Worm (Caenorhabditis elegans) whole organism, dauer: ENCODE measurements around the gene nhr-212.

Source experiments
- unc-62 ChIP-seq: sonication (generic microtip); optimal IDR thresholded peaks from 2 replicates; lab custom pipeline; 2017; ENCODE audit warnings: missing biosample characterization, missing genetic modification reagents, missing genetic modification characterization

nhr-212 gene

ce11 chrV:484285-484890 is at the start of gene nhr-212:
nhr-212 (plus strand) TSS chrV:484857.
- no peak for TF ChIP-seq unc-62

ce11 chrV:438094-438493 is 46.6 kb upstream of the nhr-212 start, which contains the start of gene B0554.1:
B0554.1 (plus strand) TSS chrV:438394.
- TF ChIP-seq unc-62 = no peak

- TF ChIP-seq unc-62 = no peak
These were observed 45.4 kb upstream of the nhr-212 start for ce11 chrV:439183-439749.

ce11 chrV:440923-441322 is 43.7 kb upstream of the nhr-212 start, which contains the start of gene B0554.7:
B0554.7 (minus strand) TSS chrV:441023.
- no peak for TF ChIP-seq unc-62

ce11 chrV:443193-443592 is 41.5 kb upstream of the nhr-212 start, which contains the start of gene srh-33:
srh-33 (minus strand) TSS chrV:443293.
- TF ChIP-seq unc-62 = no peak

- TF ChIP-seq unc-62 = no peak
These were observed 38.1 kb upstream of the nhr-212 start, which contains the start of gene srh-34 for ce11 chrV:446574-446973. srh-34 (minus strand) TSS chrV:446674.

ce11 chrV:446988-447387 is 37.7 kb upstream of the nhr-212 start:
- no peak for TF ChIP-seq unc-62

- TF ChIP-seq unc-62 = no peak
These were observed 35.5 kb upstream of the nhr-212 start, which contains the start of gene srh-35 for ce11 chrV:449130-449529. srh-35 (minus strand) TSS chrV:449230.

ce11 chrV:449685-450084 is 35.0 kb upstream of the nhr-212 start, which contains the start of gene M02H5.8:
M02H5.8 (plus strand) TSS chrV:449981.
- no peak for TF ChIP-seq unc-62

- TF ChIP-seq unc-62 = no peak
These were observed 33.7 kb upstream of the nhr-212 start, which contains the start of gene nhr-123 for ce11 chrV:450757-451501. nhr-123 (plus strand) TSS chrV:451451.

- TF ChIP-seq unc-62 = no peak
These were observed 31.1 kb upstream of the nhr-212 start, which contains the start of gene nhr-98 for ce11 chrV:453569-453968. nhr-98 (plus strand) TSS chrV:453869.

- no peak for TF ChIP-seq unc-62
These were observed 26.8 kb upstream of the nhr-212 start for ce11 chrV:457839-458238.

- no peak for TF ChIP-seq unc-62
These were observed 25.2 kb upstream of the nhr-212 start, which contains the start of gene nhr-203 for ce11 chrV:459464-459863. nhr-203 (plus strand) TSS chrV:459795.

- no peak for TF ChIP-seq unc-62
These were observed 22.4 kb upstream of the nhr-212 start, which contains the start of gene nhr-202 for ce11 chrV:462263-462662. nhr-202 (plus strand) TSS chrV:462588.

ce11 chrV:464800-465199 is 19.9 kb upstream of the nhr-212 start, which contains the start of gene nhr-201:
nhr-201 (plus strand) TSS chrV:464828.
- no peak for TF ChIP-seq unc-62

ce11 chrV:465355-465754 is 19.3 kb upstream of the nhr-212 start:
- no peak for TF ChIP-seq unc-62

- TF ChIP-seq unc-62 = no peak
These were observed 17.1 kb upstream of the nhr-212 start for ce11 chrV:467507-467906.
